Fruit fly (Drosophila melanogaster) whole organism, embryonic: ENCODE results near the gene CG15201.

Source experiments
- ATbp ChIP-seq: fragments of 200-800 bp; sonication (Bioruptor generic); optimal IDR thresholded peaks from 2 replicates; lab custom pipeline; 2017; ENCODE audit warnings: missing biosample characterization, mild to moderate bottlenecking, missing genetic modification characterization, missing genetic modification reagents
- CG10147 ChIP-seq: fragments of 200-800 bp; sonication (Bioruptor generic); optimal IDR thresholded peaks from 2 replicates; lab custom pipeline; 2019; ENCODE audit warnings: missing biosample characterization, mild to moderate bottlenecking, missing genetic modification characterization, moderate library complexity
- CG10274 ChIP-seq: fragments of 200-800 bp; sonication (Bioruptor generic); optimal IDR thresholded peaks from 3 replicates; lab custom pipeline; 2017; ENCODE audit warnings: missing biosample characterization, mild to moderate bottlenecking, missing genetic modification characterization
- CG10654 ChIP-seq: fragments of 200-800 bp; sonication (Bioruptor generic); optimal IDR thresholded peaks from 2 replicates; lab custom pipeline; 2016; ENCODE audit warnings: missing biosample characterization, missing genetic modification characterization
- CG11247 ChIP-seq: fragments of 200-800 bp; sonication (Bioruptor generic); IDR thresholded peaks from 2 replicates; pipeline ENCODE4 v1.3.6; 2022; ENCODE audit warnings: missing biosample characterization, missing genetic modification characterization
- CG11398 ChIP-seq: fragments of 200-800 bp; sonication (Bioruptor generic); optimal IDR thresholded peaks from 2 replicates; lab custom pipeline; 2016; ENCODE audit warnings: missing biosample characterization, missing genetic modification characterization
- CG11696 ChIP-seq: fragments of 200-800 bp; sonication (Bioruptor generic); IDR thresholded peaks from 2 replicates; pipeline ENCODE4 v1.3.6; 2022; ENCODE audit warnings: missing biosample characterization, missing genetic modification characterization
- CG12236 ChIP-seq: fragments of 200-800 bp; sonication (Bioruptor generic); optimal IDR thresholded peaks from 2 replicates; lab custom pipeline; 2016; ENCODE audit warnings: missing biosample characterization, missing genetic modification characterization
- CG12769 ChIP-seq: fragments of 200-800 bp; sonication (Bioruptor generic); optimal IDR thresholded peaks from 2 replicates; lab custom pipeline; 2019; ENCODE audit warnings: missing biosample characterization, mild to moderate bottlenecking, missing genetic modification characterization, moderate library complexity
- CG14014 ChIP-seq: fragments of 200-800 bp; sonication (Bioruptor generic); IDR thresholded peaks from 2 replicates; pipeline ENCODE4 v1.3.6; 2022; ENCODE audit warnings: missing biosample characterization, missing genetic modification characterization
- CG14441 ChIP-seq: fragments of 200-800 bp; sonication (Bioruptor generic); IDR thresholded peaks from 2 replicates; pipeline ENCODE4 v1.3.6; 2022; ENCODE audit warnings: missing biosample characterization, missing genetic modification characterization
- CG16815 ChIP-seq: fragments of 200-800 bp; sonication (Bioruptor generic); optimal IDR thresholded peaks from 3 replicates; lab custom pipeline; 2017; ENCODE audit warnings: missing biosample characterization, mild to moderate bottlenecking, missing genetic modification characterization
- CG17912 ChIP-seq: fragments of 200-800 bp; sonication (Bioruptor generic); optimal IDR thresholded peaks from 2 replicates; lab custom pipeline; 2018; ENCODE audit warnings: missing biosample characterization, mild to moderate bottlenecking, missing genetic modification characterization
- CG2116 ChIP-seq: fragments of 200-800 bp; sonication (Bioruptor generic); optimal IDR thresholded peaks from 3 replicates; lab custom pipeline; 2018; ENCODE audit warnings: missing biosample characterization, mild to moderate bottlenecking, missing genetic modification characterization
- CG3838 ChIP-seq: fragments of 200-800 bp; sonication (Bioruptor generic); optimal IDR thresholded peaks from 3 replicates; lab custom pipeline; 2016; ENCODE audit warnings: missing biosample characterization, missing genetic modification characterization
- CG4424 ChIP-seq: fragments of 200-800 bp; sonication (Bioruptor generic); optimal IDR thresholded peaks from 3 replicates; lab custom pipeline; 2016; ENCODE audit warnings: missing biosample characterization, missing genetic modification characterization
- CG4707 ChIP-seq: fragments of 200-800 bp; sonication (Bioruptor generic); optimal IDR thresholded peaks from 2 replicates; lab custom pipeline; 2018; ENCODE audit warnings: missing biosample characterization, mild to moderate bottlenecking, missing genetic modification characterization, moderate library complexity
- CG4820 ChIP-seq: fragments of 200-800 bp; sonication (Bioruptor generic); optimal IDR thresholded peaks from 3 replicates; lab custom pipeline; 2016; ENCODE audit warnings: missing biosample characterization, missing genetic modification characterization
- CG5245 ChIP-seq: fragments of 200-800 bp; sonication (Bioruptor generic); optimal IDR thresholded peaks from 3 replicates; lab custom pipeline; 2016; ENCODE audit warnings: missing biosample characterization, missing genetic modification characterization
- CTCF ChIP-seq: fragments of 200-800 bp; sonication (Bioruptor generic); optimal IDR thresholded peaks from 2 replicates; lab custom pipeline; 2017; ENCODE audit warnings: missing biosample characterization, mild to moderate bottlenecking, missing genetic modification characterization, moderate library complexity
- Chrac-16 ChIP-seq: fragments of 200-800 bp; sonication (Bioruptor generic); optimal IDR thresholded peaks from 3 replicates; lab custom pipeline; 2016; ENCODE audit warnings: missing biosample characterization, missing genetic modification characterization
- D19B ChIP-seq: fragments of 200-800 bp; sonication (Bioruptor generic); optimal IDR thresholded peaks from 2 replicates; lab custom pipeline; 2017; ENCODE audit warnings: missing biosample characterization, mild to moderate bottlenecking, missing genetic modification characterization
- Dbx ChIP-seq: fragments of 200-800 bp; sonication (Bioruptor generic); IDR thresholded peaks from 3 replicates; pipeline ENCODE4 v1.3.6; 2022; ENCODE audit warnings: missing biosample characterization, missing genetic modification characterization
- Drgx ChIP-seq: fragments of 200-800 bp; sonication (Bioruptor generic); IDR thresholded peaks from 2 replicates; pipeline ENCODE4 v1.3.6; 2022; ENCODE audit warnings: missing biosample characterization, missing genetic modification characterization
- Gsc ChIP-seq: fragments of 200-800 bp; sonication (Bioruptor generic); IDR thresholded peaks from 2 replicates; pipeline ENCODE4 v1.3.6; 2022; ENCODE audit warnings: missing biosample characterization, missing genetic modification characterization
- Hr51 ChIP-seq, 2 experiments: fragments of 200-800 bp; sonication (Bioruptor generic); optimal IDR thresholded peaks; 2 replicates in 1 of 2; 3 replicates in 1 of 2; lab custom pipeline; 2016 to 2018; ENCODE audit warnings: missing biosample characterization in 2 of 2, missing genetic modification characterization in 2 of 2, mild to moderate bottlenecking in 1 of 2, moderate library complexity in 1 of 2
- MTF-1 ChIP-seq: fragments of 200-800 bp; sonication (Bioruptor generic); optimal IDR thresholded peaks from 2 replicates; lab custom pipeline; 2018; ENCODE audit warnings: missing biosample characterization, mild to moderate bottlenecking, missing genetic modification characterization, borderline replicate concordance
- Max ChIP-seq: fragments of 200-800 bp; sonication (Bioruptor generic); optimal IDR thresholded peaks from 2 replicates; lab custom pipeline; 2016; ENCODE audit warnings: missing biosample characterization, mild to moderate bottlenecking, missing genetic modification characterization
- Meics ChIP-seq: fragments of 200-800 bp; sonication (Bioruptor generic); optimal IDR thresholded peaks from 2 replicates; lab custom pipeline; 2017; ENCODE audit warnings: missing biosample characterization, mild to moderate bottlenecking, missing genetic modification characterization
- Neu2 ChIP-seq: fragments of 200-800 bp; sonication (Bioruptor generic); optimal IDR thresholded peaks from 3 replicates; lab custom pipeline; 2016; ENCODE audit warnings: missing biosample characterization, missing genetic modification characterization, borderline replicate concordance
- Nf-YA ChIP-seq: fragments of 200-800 bp; sonication (Bioruptor generic); IDR thresholded peaks from 2 replicates; pipeline ENCODE4 v1.3.6; 2022; ENCODE audit warnings: missing biosample characterization, missing genetic modification characterization
- Spps ChIP-seq: fragments of 200-800 bp; sonication (Bioruptor generic); optimal IDR thresholded peaks from 2 replicates; lab custom pipeline; 2018; ENCODE audit warnings: missing biosample characterization, mild to moderate bottlenecking, missing genetic modification characterization
- ato ChIP-seq: fragments of 200-800 bp; sonication (Bioruptor generic); IDR thresholded peaks from 2 replicates; pipeline ENCODE4 v1.3.6; 2022; ENCODE audit warnings: missing biosample characterization, missing genetic modification characterization; ENCODE audit not compliant: partially characterized antibody
- bowl ChIP-seq: fragments of 200-800 bp; sonication (Bioruptor generic); IDR thresholded peaks from 2 replicates; pipeline ENCODE4 v1.3.6; 2022; ENCODE audit warnings: missing biosample characterization, missing genetic modification characterization
- cas ChIP-seq: fragments of 200-800 bp; sonication (Bioruptor generic); IDR thresholded peaks from 2 replicates; pipeline ENCODE4 v1.3.6; 2022; ENCODE audit warnings: missing biosample characterization, missing genetic modification characterization
- fd102C ChIP-seq: fragments of 200-800 bp; sonication (Bioruptor generic); optimal IDR thresholded peaks from 2 replicates; lab custom pipeline; 2018; ENCODE audit warnings: missing biosample characterization, mild to moderate bottlenecking, missing genetic modification characterization, moderate library complexity
- gro ChIP-seq: fragments of 200-800 bp; sonication (Bioruptor generic); optimal IDR thresholded peaks from 2 replicates; lab custom pipeline; 2016; ENCODE audit warnings: missing biosample characterization, missing genetic modification characterization
- inv ChIP-seq: fragments of 200-800 bp; sonication (Bioruptor generic); IDR thresholded peaks from 2 replicates; pipeline ENCODE4 v1.3.6; 2022; ENCODE audit warnings: missing biosample characterization, missing genetic modification characterization; ENCODE audit not compliant: partially characterized antibody
- lab ChIP-seq: fragments of 200-800 bp; sonication (Bioruptor generic); optimal IDR thresholded peaks from 3 replicates; lab custom pipeline; 2017; ENCODE audit warnings: missing biosample characterization, missing genetic modification characterization, mild to moderate bottlenecking, moderate library complexity, missing genetic modification reagents
- lmd ChIP-seq: fragments of 200-800 bp; sonication (Bioruptor generic); IDR thresholded peaks from 2 replicates; pipeline ENCODE4 v1.3.6; 2022; ENCODE audit warnings: missing biosample characterization, missing genetic modification characterization
- nau ChIP-seq: fragments of 200-800 bp; sonication (Bioruptor generic); optimal IDR thresholded peaks from 3 replicates; lab custom pipeline; 2017; ENCODE audit warnings: missing biosample characterization, mild to moderate bottlenecking, missing genetic modification characterization, missing genetic modification reagents
- oc ChIP-seq: fragments of 200-800 bp; sonication (Bioruptor generic); optimal IDR thresholded peaks from 2 replicates; lab custom pipeline; 2018; ENCODE audit warnings: missing biosample characterization, mild to moderate bottlenecking, missing genetic modification characterization, moderate library complexity
- onecut ChIP-seq: fragments of 200-800 bp; sonication (Bioruptor generic); IDR thresholded peaks from 2 replicates; pipeline ENCODE4 v1.3.6; 2022; ENCODE audit warnings: missing biosample characterization, missing genetic modification characterization
- pb ChIP-seq: fragments of 200-800 bp; sonication (Bioruptor generic); optimal IDR thresholded peaks from 3 replicates; lab custom pipeline; 2016; ENCODE audit warnings: missing biosample characterization, missing genetic modification characterization
- peb ChIP-seq: fragments of 200-800 bp; sonication (Bioruptor generic); IDR thresholded peaks from 2 replicates; pipeline ENCODE4 v1.3.6; 2022; ENCODE audit warnings: missing biosample characterization, missing genetic modification characterization
- sc ChIP-seq, 3 experiments: fragments of >200 bp in 2 of 3; fragments of 200-800 bp in 1 of 3; sonication (Bioruptor generic) in 1 of 3; optimal IDR thresholded peaks; 2 replicates in 2 of 3; 3 replicates in 1 of 3; lab custom pipeline; 2017; ENCODE audit warnings: mild to moderate bottlenecking in 1 of 3, missing biosample characterization in 1 of 3, missing genetic modification characterization in 1 of 3, missing genetic modification reagents in 1 of 3
- tna ChIP-seq: fragments of 200-800 bp; sonication (Bioruptor generic); IDR thresholded peaks from 2 replicates; pipeline ENCODE4 v1.3.6; 2022; ENCODE audit warnings: missing biosample characterization, missing genetic modification characterization; ENCODE audit not compliant: partially characterized antibody
- trem ChIP-seq: fragments of 200-800 bp; optimal IDR thresholded peaks from 3 replicates; lab custom pipeline; 2019; ENCODE audit warnings: missing biosample characterization, mild to moderate bottlenecking, missing genetic modification characterization, moderate library complexity
- z ChIP-seq: fragments of 200-800 bp; sonication (Bioruptor generic); IDR thresholded peaks from 3 replicates; pipeline ENCODE4 v1.3.6; 2022; ENCODE audit warnings: missing biosample characterization, missing genetic modification characterization
- zen2 ChIP-seq: fragments of 200-800 bp; sonication (Bioruptor generic); IDR thresholded peaks from 3 replicates; pipeline ENCODE4 v1.3.6; 2022; ENCODE audit warnings: missing biosample characterization, missing genetic modification characterization; ENCODE audit not compliant: partially characterized antibody

Gene CG15201

DNA sequence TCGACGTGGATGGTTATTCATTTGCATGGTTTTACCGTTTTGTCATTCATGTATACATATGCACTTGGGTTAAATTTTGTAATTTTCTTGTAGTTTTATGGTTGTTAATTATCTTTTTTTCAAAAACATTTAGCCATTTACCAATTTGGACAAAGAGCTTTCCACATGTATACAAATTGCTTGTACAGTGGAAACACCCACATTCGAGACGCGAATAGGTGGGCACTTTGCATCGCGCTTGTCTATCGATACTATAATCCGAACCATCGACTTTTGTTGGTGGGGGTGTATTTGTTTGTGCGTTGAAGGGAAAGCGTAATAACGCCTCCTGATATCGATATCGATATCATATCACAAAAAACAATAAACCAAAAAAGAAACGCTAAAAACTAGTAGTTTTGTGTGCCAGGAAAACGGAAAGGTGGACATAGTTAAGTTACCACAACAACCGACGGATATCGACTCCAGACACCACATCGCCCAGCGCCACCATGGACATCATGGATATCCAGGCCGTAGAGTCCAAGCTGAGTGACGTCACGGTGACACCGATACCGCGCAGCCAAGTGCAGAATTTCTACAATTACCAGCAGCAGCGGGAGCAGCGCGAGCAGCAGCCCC, 6.2 kb upstream of the CG15201 start, which contains the start of gene CDK2AP1 (continued):
- no peak for TF ChIP-seq cas (GFP tag; lab: Robert Waterston, UW)
- no peak for TF ChIP-seq Hr51 (GFP tag; optimal IDR thresholded peaks at IDR 0.05; lab: Kevin White, UChicago)
- no peak for TF ChIP-seq peb (GFP tag; lab: Robert Waterston, UW)
- no peak for TF ChIP-seq bowl
- no peak for TF ChIP-seq Nf-YA
- TF ChIP-seq CG17912 (GFP tag; lab: Kevin White, UChicago): no peak
- peak; percentile 81; the same call in 1 of the 2 replicates for TF ChIP-seq tna (GFP tag; lab: Robert Waterston, UW)
- no peak for TF ChIP-seq Gsc
- no peak for TF ChIP-seq nau (GFP tag; lab: Kevin White, UChicago)
- TF ChIP-seq fd102C: no peak
- TF ChIP-seq Meics (GFP tag; lab: Kevin White, UChicago): peak; percentile 0
- no peak for TF ChIP-seq CG12769 (tag; lab: Kevin White, UChicago)
- TF ChIP-seq CG11398 (GFP tag; lab: Kevin White, UChicago): peak; percentile 4
- no peak for TF ChIP-seq D19B (GFP tag; lab: Kevin White, UChicago)
- TF ChIP-seq Spps: no peak
- no peak for TF ChIP-seq CG4820
- TF ChIP-seq CTCF (GFP tag; lab: Kevin White, UChicago): no peak
- TF ChIP-seq Drgx (GFP tag; lab: Robert Waterston, UW): no peak
- TF ChIP-seq Neu2: no peak
- no peak for TF ChIP-seq ATbp
- no peak for TF ChIP-seq gro (GFP tag; lab: Kevin White, UChicago)
- peak; percentile 3 for TF ChIP-seq Chrac-16
- no peak for TF ChIP-seq CG10274 (GFP tag; lab: Kevin White, UChicago)
- peak; percentile 15; the same call in 1 of the 2 replicates for TF ChIP-seq onecut (GFP tag; lab: Robert Waterston, UW)
- TF ChIP-seq MTF-1 (GFP tag; lab: Kevin White, UChicago): no peak
- TF ChIP-seq CG11696 (GFP tag; lab: Robert Waterston, UW): no peak
- TF ChIP-seq lmd (GFP tag; lab: Robert Waterston, UW): no peak
- TF ChIP-seq CG5245 (GFP tag; lab: Kevin White, UChicago): no peak
- peak; percentile 66 for TF ChIP-seq oc (tag; lab: Kevin White, UChicago)
- peak; percentile 61 for TF ChIP-seq zen2 (GFP tag; lab: Robert Waterston, UW)
- TF ChIP-seq CG4424 (GFP tag; lab: Kevin White, UChicago): no peak
- TF ChIP-seq CG3838 (GFP tag; lab: Kevin White, UChicago): no peak
- TF ChIP-seq CG11247: no peak
- TF ChIP-seq Max (GFP tag; lab: Kevin White, UChicago): no peak
- no peak for TF ChIP-seq CG10147 (GFP tag; lab: Kevin White, UChicago)
- TF ChIP-seq z (GFP tag; lab: Robert Waterston, UW): no peak
- no peak for TF ChIP-seq pb (GFP tag; lab: Kevin White, UChicago)
- TF ChIP-seq CG14441: no peak
- TF ChIP-seq Dbx (GFP tag; lab: Robert Waterston, UW): no peak
- peak; percentile 78 for TF ChIP-seq CG2116 (GFP tag; lab: Kevin White, UChicago)
- TF ChIP-seq CG14014 (GFP tag; lab: Robert Waterston, UW): 0 out of 2 replicates have a peak, but pooled peaks have one; percentile 17
- no peak for TF ChIP-seq CG10654 (GFP tag; lab: Kevin White, UChicago)
- TF ChIP-seq inv: peak; percentile 58
- peak; percentile 44 for TF ChIP-seq trem (tag; lab: Kevin White, UChicago)
- peak; percentile 80 for TF ChIP-seq ato (GFP tag; lab: Robert Waterston, UW)
- TF ChIP-seq CG12236 (GFP tag; lab: Kevin White, UChicago): no peak
- no peak for TF ChIP-seq sc (optimal IDR thresholded peaks at IDR 0.05; lab: Kevin White, UChicago)
- TF ChIP-seq sc (GFP tag; optimal IDR thresholded peaks at IDR 0.05; lab: Kevin White, UChicago): no peak
- TF ChIP-seq lab (GFP tag; lab: Kevin White, UChicago): no peak
- TF ChIP-seq CG16815 (GFP tag; lab: Kevin White, UChicago): no peak
- TF ChIP-seq CG4707: no peak
